Worm (Caenorhabditis elegans) whole organism, L3 larva: ENCODE measurements around the gene F49E2.5.

ENCODE experiments used
- elt-2 ChIP-seq: sonication (generic microtip); optimal IDR thresholded peaks from 2 replicates; lab custom pipeline; 2016; ENCODE audit warnings: missing genetic modification reagents, mild to moderate bottlenecking, missing genetic modification characterization, missing compliant biosample characterization
- nhr-11 ChIP-seq: fragments of 150-350 bp; optimal IDR thresholded peaks from 2 replicates; lab custom pipeline; 2014; ENCODE audit warnings: missing biosample characterization, missing genetic modification characterization
- nhr-237 ChIP-seq: fragments of 150-350 bp; optimal IDR thresholded peaks from 2 replicates; lab custom pipeline; 2014; ENCODE audit warnings: missing biosample characterization, missing genetic modification characterization
- snpc-4 ChIP-seq: fragments of 150-350 bp; optimal IDR thresholded peaks from 2 replicates; lab custom pipeline; 2014; ENCODE audit warnings: missing biosample characterization, missing genetic modification characterization
- zag-1 ChIP-seq: fragments of 150-350 bp; optimal IDR thresholded peaks from 2 replicates; lab custom pipeline; 2014; ENCODE audit warnings: missing biosample characterization, missing genetic modification characterization

- TF ChIP-seq zag-1 (tag; lab: Kevin White, UChicago): no peak
- no peak for TF ChIP-seq nhr-11
- no peak for TF ChIP-seq nhr-237 (tag; lab: Kevin White, UChicago)
- peak; percentile 40 for TF ChIP-seq elt-2 (tag; lab: Kevin White, UChicago)
- no peak for TF ChIP-seq snpc-4 (tag; lab: Kevin White, UChicago)
These were observed 5.4 kb downstream of the F49E2.5 start for ce11 chrX:9548890-9549289.
